Fruit fly (Drosophila melanogaster) Kc167 (cell line): ENCODE data around the gene dmrt11E.

Source experiments
- Myc ChIP-seq: fragments of >200 bp; optimal IDR thresholded peaks from 2 replicates; lab custom pipeline; 2017; ENCODE audit warnings: missing external identifiers
- Sin3A ChIP-seq: fragments of >200 bp; optimal IDR thresholded peaks from 2 replicates; lab custom pipeline; 2018; ENCODE audit warnings: missing external identifiers
- h ChIP-seq: fragments of >200 bp; optimal IDR thresholded peaks from 3 replicates; lab custom pipeline; 2018; ENCODE audit warnings: missing external identifiers
- insv ChIP-seq: fragments of >200 bp; optimal IDR thresholded peaks from 3 replicates; lab custom pipeline; 2018; ENCODE audit warnings: missing external identifiers
- psq ChIP-seq: fragments of >200 bp; optimal IDR thresholded peaks from 2 replicates; lab custom pipeline; 2017; ENCODE audit warnings: missing external identifiers
- ttk ChIP-seq: sonication (Bioruptor generic); optimal IDR thresholded peaks from 2 replicates; lab custom pipeline; 2017; ENCODE audit warnings: missing external identifiers

DNA sequence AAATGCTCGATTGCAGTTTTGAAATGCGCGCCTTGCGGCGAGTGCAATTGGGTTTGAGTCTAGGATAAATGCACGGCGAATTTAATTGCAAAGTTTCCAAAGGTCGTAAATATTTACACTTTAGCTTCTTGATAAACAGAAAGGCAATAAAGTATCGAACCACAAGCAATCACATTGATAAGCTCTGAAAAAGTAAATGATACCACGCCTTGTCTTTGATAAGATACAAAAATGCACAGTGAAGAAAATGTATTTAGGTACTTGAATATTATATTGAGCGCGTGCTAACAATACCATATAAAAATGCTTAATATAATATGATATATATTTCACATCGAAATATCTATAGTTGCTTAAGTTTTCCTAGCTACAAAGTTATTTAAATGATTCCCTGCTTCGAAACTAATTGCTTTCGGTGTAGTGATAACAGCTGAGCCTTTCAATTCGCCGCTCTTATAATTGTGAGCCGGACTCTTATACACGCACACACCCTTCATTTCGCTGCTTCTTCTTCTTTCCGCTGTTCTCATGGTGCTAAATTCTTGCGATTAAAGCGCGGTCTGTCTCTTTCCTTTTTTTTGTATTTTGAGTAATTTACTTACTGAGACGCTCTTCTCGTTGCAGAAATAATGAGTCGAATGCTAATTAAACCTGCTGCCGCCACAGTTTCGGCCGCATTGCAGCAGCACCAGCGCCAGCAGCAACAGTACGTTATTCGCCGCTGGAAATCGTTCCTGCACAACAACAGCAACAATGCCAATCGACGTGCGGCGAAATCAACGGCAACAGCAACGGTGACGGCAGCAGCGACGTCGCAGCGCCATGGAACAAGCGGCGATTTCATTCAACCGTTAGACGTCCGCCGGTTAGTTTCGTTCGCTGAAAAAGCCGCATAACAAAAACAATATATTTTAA is 5.5 kb downstream of the dmrt11E start:
- TF ChIP-seq Sin3A (no peak), h (lab: Kevin White, UChicago) (no peak), psq (lab: Kevin White, UChicago) (no peak), ttk (no peak), Myc (lab: Kevin White, UChicago) (no peak), insv (lab: Kevin White, UChicago) (no peak)
